Worm (Caenorhabditis elegans) whole organism, L3 larva: ENCODE results near the gene C06H2.2.

Experiments
- elt-3 ChIP-seq, 3 experiments: fragments of 150-350 bp in 1 of 3; sonication (generic microtip) in 2 of 3; optimal IDR thresholded peaks; 2 replicates in 2 of 3; 4 replicates in 1 of 3; lab custom pipeline; 2014 to 2017; ENCODE audit warnings: missing biosample characterization in 3 of 3, missing genetic modification characterization in 3 of 3
- hmg-11 ChIP-seq: sonication (generic microtip); optimal IDR thresholded peaks from 2 replicates; lab custom pipeline; 2016; ENCODE audit warnings: missing genetic modification characterization, missing compliant biosample characterization
- lin-15B ChIP-seq: fragments of 150-350 bp; optimal IDR thresholded peaks from 2 replicates; lab custom pipeline; 2014; ENCODE audit warnings: missing biosample characterization, missing genetic modification characterization
- mdl-1 ChIP-seq: fragments of 150-350 bp; optimal IDR thresholded peaks from 2 replicates; lab custom pipeline; 2014; ENCODE audit warnings: missing biosample characterization, missing genetic modification characterization
- mml-1 ChIP-seq: fragments of 150-350 bp; sonication (generic microtip); optimal IDR thresholded peaks from 3 replicates; lab custom pipeline; 2014; ENCODE audit warnings: missing biosample characterization, missing genetic modification characterization
- nhr-237 ChIP-seq: fragments of 150-350 bp; optimal IDR thresholded peaks from 2 replicates; lab custom pipeline; 2014; ENCODE audit warnings: missing biosample characterization, missing genetic modification characterization
- nhr-28 ChIP-seq: fragments of 150-350 bp; optimal IDR thresholded peaks from 2 replicates; lab custom pipeline; 2014; ENCODE audit warnings: missing biosample characterization, missing genetic modification characterization
- sea-2 ChIP-seq: fragments of 150-350 bp; sonication (generic microtip); optimal IDR thresholded peaks from 4 replicates; lab custom pipeline; 2014; ENCODE audit warnings: missing biosample characterization, missing genetic modification reagents, missing genetic modification characterization
- snpc-4 ChIP-seq: fragments of 150-350 bp; optimal IDR thresholded peaks from 2 replicates; lab custom pipeline; 2014; ENCODE audit warnings: missing biosample characterization, missing genetic modification characterization
- unc-39 ChIP-seq: sonication (generic microtip); optimal IDR thresholded peaks from 4 replicates; lab custom pipeline; 2017; ENCODE audit warnings: missing biosample characterization, missing genetic modification characterization
- zag-1 ChIP-seq: fragments of 150-350 bp; optimal IDR thresholded peaks from 2 replicates; lab custom pipeline; 2014; ENCODE audit warnings: missing biosample characterization, missing genetic modification characterization

DNA sequence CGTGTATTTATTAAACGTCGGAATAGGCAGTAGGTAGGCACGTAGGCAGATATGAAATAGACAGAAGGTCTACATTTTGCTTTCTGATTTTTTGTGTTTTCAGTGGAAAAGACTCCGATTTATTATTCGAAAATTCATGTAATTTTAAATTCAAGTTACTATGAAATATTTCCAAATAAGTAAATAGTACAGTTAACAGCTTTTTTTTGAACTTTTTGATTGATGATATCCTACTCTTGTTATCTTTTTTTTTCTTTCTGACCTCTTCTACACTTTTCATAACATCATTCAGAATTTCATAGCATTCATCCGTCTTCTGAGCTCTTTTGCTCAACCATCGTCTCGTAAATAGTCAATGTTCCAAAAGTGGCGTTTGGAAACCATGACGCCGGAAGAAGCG is 26.4 kb upstream of the C06H2.2 start, which contains the start of gene cdkl-1:
- no peak for TF ChIP-seq elt-3 (tag; optimal IDR thresholded peaks at IDR 0.05; lab: Kevin White, UChicago)
- no peak for TF ChIP-seq snpc-4 (tag; lab: Kevin White, UChicago)
- TF ChIP-seq nhr-237 (tag; lab: Kevin White, UChicago) = no peak
- no peak for TF ChIP-seq nhr-28 (tag; lab: Kevin White, UChicago)
- no peak for TF ChIP-seq mdl-1 (tag; lab: Kevin White, UChicago)
- no peak for TF ChIP-seq zag-1 (tag; lab: Kevin White, UChicago)
- no peak for TF ChIP-seq unc-39
- no peak for TF ChIP-seq hmg-11 (tag; lab: Kevin White, UChicago)
- TF ChIP-seq sea-2 (GFP tag; lab: Kevin White, UChicago) = no peak
- no peak for TF ChIP-seq lin-15B (tag; lab: Kevin White, UChicago)
- TF ChIP-seq mml-1 = no peak
